Fruit fly (Drosophila melanogaster) whole organism, embryonic: Measurements from ENCODE around the gene RhoGDI.

Experiments used
- Awh ChIP-seq: fragments of 200-800 bp; sonication (Bioruptor generic); IDR thresholded peaks from 2 replicates; pipeline ENCODE4, ENCODE4 v1.3.6; 2022; ENCODE audit warnings: missing biosample characterization, missing genetic modification characterization
- CG11247 ChIP-seq: fragments of 200-800 bp; sonication (Bioruptor generic); IDR thresholded peaks from 2 replicates; pipeline ENCODE4 v1.3.6; 2022; ENCODE audit warnings: missing biosample characterization, missing genetic modification characterization
- CG11398 ChIP-seq: fragments of 200-800 bp; sonication (Bioruptor generic); optimal IDR thresholded peaks from 2 replicates; lab custom pipeline; 2016; ENCODE audit warnings: missing biosample characterization, missing genetic modification characterization
- CG13296 ChIP-seq: fragments of 200-800 bp; sonication (Bioruptor generic); optimal IDR thresholded peaks from 3 replicates; lab custom pipeline; 2018; ENCODE audit warnings: missing biosample characterization, mild to moderate bottlenecking, missing genetic modification characterization
- CG13894 ChIP-seq: fragments of 200-800 bp; sonication (Bioruptor generic); optimal IDR thresholded peaks from 3 replicates; lab custom pipeline; 2018; ENCODE audit warnings: missing biosample characterization, mild to moderate bottlenecking, missing genetic modification characterization, moderate library complexity
- CG17186 ChIP-seq: fragments of 200-800 bp; sonication (Bioruptor generic); optimal IDR thresholded peaks from 3 replicates; lab custom pipeline; 2017; ENCODE audit warnings: missing biosample characterization, missing genetic modification reagents, missing genetic modification characterization
- CG17568 ChIP-seq: fragments of 200-800 bp; sonication (Bioruptor generic); optimal IDR thresholded peaks from 2 replicates; lab custom pipeline; 2018; ENCODE audit warnings: missing biosample characterization, mild to moderate bottlenecking, missing genetic modification characterization, moderate library complexity
- CG18262 ChIP-seq: fragments of 200-800 bp; optimal IDR thresholded peaks from 3 replicates; lab custom pipeline; 2019; ENCODE audit warnings: missing biosample characterization, mild to moderate bottlenecking, missing genetic modification characterization, moderate library complexity
- CG18599 ChIP-seq: fragments of 200-800 bp; sonication (Bioruptor generic); optimal IDR thresholded peaks from 3 replicates; lab custom pipeline; 2017; ENCODE audit warnings: missing biosample characterization, missing genetic modification characterization, mild to moderate bottlenecking, moderate library complexity, missing genetic modification reagents
- CG2875 ChIP-seq: fragments of 200-800 bp; sonication (Bioruptor generic); optimal IDR thresholded peaks from 2 replicates; lab custom pipeline; 2017; ENCODE audit warnings: missing biosample characterization, mild to moderate bottlenecking, missing genetic modification characterization, missing genetic modification reagents
- CG2889 ChIP-seq: fragments of 200-800 bp; sonication (Bioruptor generic); IDR thresholded peaks from 3 replicates; pipeline ENCODE4 v1.3.6; 2022; ENCODE audit warnings: missing biosample characterization, missing genetic modification characterization
- CG31224 ChIP-seq: fragments of 200-800 bp; sonication (Bioruptor generic); IDR thresholded peaks from 2 replicates; pipeline ENCODE4 v1.3.6; 2022; ENCODE audit warnings: missing biosample characterization, missing genetic modification characterization
- CG31365 ChIP-seq: fragments of 200-800 bp; sonication (Bioruptor generic); optimal IDR thresholded peaks from 2 replicates; lab custom pipeline; 2018; ENCODE audit warnings: missing biosample characterization, mild to moderate bottlenecking, missing genetic modification characterization
- CG31441 ChIP-seq: fragments of 200-800 bp; sonication (Bioruptor generic); IDR thresholded peaks from 2 replicates; pipeline ENCODE4 v1.3.6; 2022; ENCODE audit warnings: missing biosample characterization, missing genetic modification characterization
- CG4360 ChIP-seq: fragments of 200-800 bp; sonication (Bioruptor generic); IDR thresholded peaks from 2 replicates; pipeline ENCODE4 v1.3.6; 2022; ENCODE audit warnings: missing biosample characterization, missing genetic modification characterization
- CG43689 ChIP-seq: fragments of 200-800 bp; sonication (Bioruptor generic); IDR thresholded peaks from 2 replicates; pipeline ENCODE4 v1.3.6; 2022; ENCODE audit warnings: missing biosample characterization, missing genetic modification characterization
- CG4404 ChIP-seq: fragments of 200-800 bp; sonication (Bioruptor generic); IDR thresholded peaks from 2 replicates; pipeline ENCODE4 v1.3.6; 2022; ENCODE audit warnings: missing biosample characterization, missing genetic modification characterization
- CG4820 ChIP-seq: fragments of 200-800 bp; sonication (Bioruptor generic); optimal IDR thresholded peaks from 3 replicates; lab custom pipeline; 2016; ENCODE audit warnings: missing biosample characterization, missing genetic modification characterization
- CG7357 ChIP-seq: fragments of 200-800 bp; sonication (Bioruptor generic); IDR thresholded peaks from 3 replicates; pipeline ENCODE4 v1.3.6; 2022; ENCODE audit warnings: missing biosample characterization, missing genetic modification characterization
- Dek ChIP-seq: fragments of 200-800 bp; sonication (Bioruptor generic); optimal IDR thresholded peaks from 3 replicates; lab custom pipeline; 2019; ENCODE audit warnings: missing biosample characterization, mild to moderate bottlenecking, missing genetic modification characterization, moderate library complexity
- ERR ChIP-seq: fragments of 200-800 bp; sonication (Bioruptor generic); optimal IDR thresholded peaks from 2 replicates; lab custom pipeline; 2016; ENCODE audit warnings: missing biosample characterization, missing genetic modification characterization
- Elba2 ChIP-seq: fragments of 200-800 bp; sonication (Bioruptor generic); optimal IDR thresholded peaks from 3 replicates; lab custom pipeline; 2016; ENCODE audit warnings: missing biosample characterization, missing genetic modification characterization
- Hand ChIP-seq: fragments of 200-800 bp; sonication (Bioruptor generic); optimal IDR thresholded peaks from 2 replicates; lab custom pipeline; 2017; ENCODE audit warnings: mild to moderate bottlenecking, missing biosample characterization, missing genetic modification reagents, missing genetic modification characterization
- Myb ChIP-seq: fragments of 200-800 bp; sonication (Bioruptor generic); optimal IDR thresholded peaks from 2 replicates; lab custom pipeline; 2016; ENCODE audit warnings: missing biosample characterization, missing genetic modification characterization
- Oaz ChIP-seq: fragments of 200-800 bp; sonication (Bioruptor generic); IDR thresholded peaks from 2 replicates; pipeline ENCODE4 v1.3.6; 2022; ENCODE audit warnings: missing biosample characterization, missing genetic modification characterization
- PHDP ChIP-seq: fragments of 200-800 bp; sonication (Bioruptor generic); optimal IDR thresholded peaks from 3 replicates; lab custom pipeline; 2018; ENCODE audit warnings: missing biosample characterization, mild to moderate bottlenecking, missing genetic modification characterization, moderate library complexity
- Vsx1 ChIP-seq: fragments of 200-800 bp; sonication (Bioruptor generic); optimal IDR thresholded peaks from 2 replicates; lab custom pipeline; 2017; ENCODE audit warnings: missing biosample characterization, mild to moderate bottlenecking, missing genetic modification characterization, missing genetic modification reagents
- Xbp1 ChIP-seq: fragments of 200-800 bp; sonication (Bioruptor generic); optimal IDR thresholded peaks from 3 replicates; lab custom pipeline; 2016; ENCODE audit warnings: missing biosample characterization, mild to moderate bottlenecking, missing genetic modification characterization
- ac ChIP-seq: fragments of 200-800 bp; sonication (Bioruptor generic); optimal IDR thresholded peaks from 3 replicates; lab custom pipeline; 2017; ENCODE audit warnings: missing biosample characterization, mild to moderate bottlenecking, missing genetic modification characterization
- bbx ChIP-seq: fragments of 200-800 bp; sonication (Bioruptor generic); IDR thresholded peaks from 2 replicates; pipeline ENCODE4 v1.3.6; 2022; ENCODE audit warnings: missing biosample characterization, missing genetic modification characterization; ENCODE audit not compliant: partially characterized antibody
- cas ChIP-seq: fragments of 200-800 bp; sonication (Bioruptor generic); IDR thresholded peaks from 2 replicates; pipeline ENCODE4 v1.3.6; 2022; ENCODE audit warnings: missing biosample characterization, missing genetic modification characterization
- chn ChIP-seq: fragments of 200-800 bp; sonication (Bioruptor generic); optimal IDR thresholded peaks from 2 replicates; lab custom pipeline; 2016; ENCODE audit warnings: missing biosample characterization, missing genetic modification characterization
- croc ChIP-seq: fragments of 200-800 bp; sonication (Bioruptor generic); conservative IDR thresholded peaks from 3 replicates; pipeline ENCODE4 v1.3.6; 2022; ENCODE audit warnings: missing biosample characterization, missing genetic modification characterization
- dmrt99B ChIP-seq: fragments of 200-800 bp; sonication (Bioruptor generic); optimal IDR thresholded peaks from 2 replicates; lab custom pipeline; 2018; ENCODE audit warnings: missing biosample characterization, mild to moderate bottlenecking, missing genetic modification characterization, moderate library complexity
- ftz-f1 ChIP-seq: fragments of 200-800 bp; sonication (Bioruptor generic); optimal IDR thresholded peaks from 2 replicates; lab custom pipeline; 2016; ENCODE audit warnings: missing biosample characterization, missing genetic modification characterization
- gcm ChIP-seq: fragments of 200-800 bp; sonication (Bioruptor generic); optimal IDR thresholded peaks from 2 replicates; lab custom pipeline; 2019; ENCODE audit warnings: missing biosample characterization, mild to moderate bottlenecking, missing genetic modification characterization, moderate library complexity
- lilli ChIP-seq: fragments of 200-800 bp; sonication (Bioruptor generic); optimal IDR thresholded peaks from 3 replicates; lab custom pipeline; 2016; ENCODE audit warnings: missing biosample characterization, missing genetic modification characterization
- luna ChIP-seq: fragments of 200-800 bp; sonication (Bioruptor generic); optimal IDR thresholded peaks from 2 replicates; lab custom pipeline; 2016; ENCODE audit warnings: missing biosample characterization, missing genetic modification characterization
- nom ChIP-seq: fragments of 200-800 bp; sonication (Bioruptor generic); optimal IDR thresholded peaks from 2 replicates; lab custom pipeline; 2017; ENCODE audit warnings: missing biosample characterization, missing genetic modification characterization, mild to moderate bottlenecking, moderate library complexity, missing genetic modification reagents
- otp ChIP-seq: fragments of 200-800 bp; sonication (Bioruptor generic); IDR thresholded peaks from 3 replicates; pipeline ENCODE4, ENCODE4 v1.3.6; 2022; ENCODE audit warnings: missing biosample characterization, missing genetic modification characterization
- seq ChIP-seq: fragments of 200-800 bp; sonication (Bioruptor generic); IDR thresholded peaks from 2 replicates; pipeline ENCODE4 v1.3.6; 2022; ENCODE audit warnings: missing biosample characterization, missing genetic modification characterization
- tna ChIP-seq: fragments of 200-800 bp; sonication (Bioruptor generic); IDR thresholded peaks from 2 replicates; pipeline ENCODE4 v1.3.6; 2022; ENCODE audit warnings: missing biosample characterization, missing genetic modification characterization; ENCODE audit not compliant: partially characterized antibody
- unc-4 ChIP-seq: fragments of 200-800 bp; sonication (Bioruptor generic); IDR thresholded peaks from 2 replicates; pipeline ENCODE4 v1.3.6; 2022; ENCODE audit warnings: missing biosample characterization, missing genetic modification characterization; ENCODE audit not compliant: partially characterized antibody
- usp ChIP-seq: fragments of >200 bp; optimal IDR thresholded peaks from 2 replicates; lab custom pipeline; 2017; ENCODE audit warnings: missing biosample characterization, missing genetic modification characterization
- vnd ChIP-seq: fragments of 200-800 bp; sonication (Bioruptor generic); IDR thresholded peaks from 3 replicates; pipeline ENCODE4 v1.3.6; 2022; ENCODE audit warnings: missing biosample characterization, missing genetic modification characterization; ENCODE audit not compliant: partially characterized antibody
- wek ChIP-seq: fragments of 200-800 bp; sonication (Bioruptor generic); optimal IDR thresholded peaks from 3 replicates; lab custom pipeline; 2018; ENCODE audit warnings: missing biosample characterization, mild to moderate bottlenecking, missing genetic modification characterization, moderate library complexity

Gene RhoGDI

dm6 chr3L:19922833-19923745, 5.5 kb upstream of the RhoGDI start, which contains the start of gene Pfdn6 (continued):
- TF ChIP-seq Elba2 (GFP tag; lab: Kevin White, UChicago), result peak; percentile 23
- TF ChIP-seq unc-4 (GFP tag; lab: Robert Waterston, UW), result peak; percentile 33; the same call in 1 of the 2 replicates
- TF ChIP-seq Xbp1 (GFP tag; lab: Kevin White, UChicago), result peak; percentile 84
- TF ChIP-seq, all 482 proteins: peak for 328

DNA sequence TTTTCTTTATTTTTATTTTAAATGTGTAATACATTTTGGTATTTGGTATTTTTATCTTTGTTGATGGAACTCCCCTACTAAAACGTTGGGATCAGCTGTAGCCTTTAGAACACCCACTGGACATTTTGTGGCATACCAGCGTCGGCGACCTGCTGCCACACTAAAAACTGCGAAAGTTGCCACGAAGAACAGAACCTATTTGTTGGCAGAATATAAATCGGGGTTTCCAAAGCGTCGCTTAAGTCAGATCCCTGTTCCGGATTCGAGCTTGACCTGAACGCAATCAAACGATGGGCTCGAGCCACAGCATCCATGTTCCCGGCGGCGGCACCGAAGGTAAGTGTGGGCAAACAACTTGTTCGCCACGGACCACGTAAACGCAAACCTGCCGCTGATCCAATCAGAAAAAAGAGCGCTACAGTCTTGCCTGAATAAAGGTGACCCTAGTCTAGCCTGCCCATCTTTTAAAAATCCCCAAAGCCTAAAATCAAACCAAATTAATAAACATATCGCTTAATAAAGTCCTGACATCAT, 3.7 kb upstream of the RhoGDI start, which contains the start of gene Grasp65:
TSS of gene Grasp65 (plus strand) at position 173 of the 534 bp plus-strand sequence.
- TF ChIP-seq usp (GFP tag; lab: Kevin White, UChicago) (no peak), croc (GFP tag; lab: Robert Waterston, UW) (no peak), lilli (GFP tag; lab: Kevin White, UChicago) (no peak), CG2875 (GFP tag; lab: Kevin White, UChicago) (no peak), CG31365 (no peak), chn (no peak), CG31441 (GFP tag; lab: Robert Waterston, UW) (peak; percentile 29; the same call in 1 of the 2 replicates), Myb (GFP tag; lab: Kevin White, UChicago) (no peak), vnd (GFP tag; lab: Robert Waterston, UW) (no peak), CG17186 (GFP tag; lab: Kevin White, UChicago) (no peak), otp (GFP tag; lab: Robert Waterston, UW) (no peak), Vsx1 (GFP tag; lab: Kevin White, UChicago) (no peak), Awh (GFP tag; lab: Robert Waterston, UW) (no peak), cas (GFP tag; lab: Robert Waterston, UW) (no peak), CG4360 (no peak), wek (peak; percentile 96), tna (GFP tag; lab: Robert Waterston, UW) (no peak; the same call in 1 of the 2 replicates), CG2889 (GFP tag; lab: Robert Waterston, UW) (no peak), CG13894 (tag; lab: Kevin White, UChicago) (no peak), ac (no peak), luna (GFP tag; lab: Kevin White, UChicago) (no peak), seq (GFP tag; lab: Robert Waterston, UW) (no peak), CG18599 (GFP tag; lab: Kevin White, UChicago) (no peak), Dek (tag; lab: Kevin White, UChicago) (peak; percentile 32), CG31224 (GFP tag; lab: Robert Waterston, UW) (no peak), dmrt99B (tag; lab: Kevin White, UChicago) (no peak), ERR (no peak), CG7357 (GFP tag; lab: Robert Waterston, UW) (no peak), gcm (GFP tag; lab: Kevin White, UChicago) (no peak), nom (peak; percentile 45), CG4404 (GFP tag; lab: Robert Waterston, UW) (no peak), CG4820 (no peak), CG43689 (GFP tag; lab: Robert Waterston, UW) (no peak), PHDP (tag; lab: Kevin White, UChicago) (peak; percentile 32), CG17568 (no peak), bbx (peak; percentile 40; the same call in 1 of the 2 replicates), Oaz (GFP tag; lab: Robert Waterston, UW) (no peak), Hand (GFP tag; lab: Kevin White, UChicago) (no peak), CG18262 (tag; lab: Kevin White, UChicago) (peak; percentile 38), ftz-f1 (GFP tag; lab: Kevin White, UChicago) (no peak), CG13296 (GFP tag; lab: Kevin White, UChicago) (peak; percentile 31), CG11398 (GFP tag; lab: Kevin White, UChicago) (no peak), CG11247 (GFP tag; lab: Robert Waterston, UW) (no peak)
